Worm (Caenorhabditis elegans): ENCODE results near the gene prdx-2.

Gene prdx-2

DNA sequence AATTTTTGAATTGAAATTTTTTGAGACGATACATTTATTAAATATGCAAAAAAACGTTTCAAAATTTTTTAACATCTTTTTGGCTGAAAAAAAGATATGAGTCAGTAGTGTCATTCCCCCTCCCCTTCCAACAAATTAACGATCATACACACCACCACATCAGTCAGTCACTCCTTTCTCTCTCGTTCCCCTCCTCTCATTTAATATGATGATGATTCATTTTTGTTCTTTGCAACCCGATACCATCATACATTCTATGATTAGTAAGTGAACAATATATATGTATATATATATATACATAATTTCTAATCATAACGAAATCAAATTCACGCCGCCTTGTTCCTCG, 40.5 kb upstream of the prdx-2 start:
- peak; percentile 2 for TF ChIP-seq jun-1 (tag; optimal IDR thresholded peaks at IDR 0.05)
- TF ChIP-seq fos-1 (tag; optimal IDR thresholded peaks at IDR 0.05), result peak; percentile 75
- TF ChIP-seq elt-3 (tag; optimal IDR thresholded peaks at IDR 0.05), result no peak
- TF ChIP-seq elt-2 (tag; optimal IDR thresholded peaks at IDR 0.05), result peak; percentile 55
- peak; percentile 38 for TF ChIP-seq pha-4 (tag; optimal IDR thresholded peaks at IDR 0.05)
- TF ChIP-seq skn-1 (tag; optimal IDR thresholded peaks at IDR 0.05), result no peak
- TF ChIP-seq nfya-1 (tag; optimal IDR thresholded peaks at IDR 0.05; ENCODE audit: insufficient read depth), result peak; percentile 7

ce11 chrII:5338301-5338700, 39.7 kb upstream of the prdx-2 start:
- peak; percentile 85 for TF ChIP-seq elt-2 (tag; optimal IDR thresholded peaks at IDR 0.05)
- TF ChIP-seq skn-1 (tag; optimal IDR thresholded peaks at IDR 0.05), result peak; percentile 63
- peak; percentile 31 for TF ChIP-seq nfya-1 (tag; optimal IDR thresholded peaks at IDR 0.05; ENCODE audit: insufficient read depth)
- no peak for TF ChIP-seq mml-1 (tag; optimal IDR thresholded peaks at IDR 0.05)
- no peak for TF ChIP-seq ama-1 (optimal IDR thresholded peaks at IDR 0.05)
- no peak for TF ChIP-seq elt-3 (tag; optimal IDR thresholded peaks at IDR 0.05)
- no peak for TF ChIP-seq hmg-11 (tag; optimal IDR thresholded peaks at IDR 0.05)
- TF ChIP-seq unc-62 (GFP tag; optimal IDR thresholded peaks at IDR 0.05), result no peak
- no peak for TF ChIP-seq nhr-11 (tag; optimal IDR thresholded peaks at IDR 0.05)
- TF ChIP-seq unc-39 (tag; optimal IDR thresholded peaks at IDR 0.05), result no peak
- TF ChIP-seq elt-1 (tag; optimal IDR thresholded peaks at IDR 0.05), result no peak
- TF ChIP-seq ceh-9 (tag; optimal IDR thresholded peaks at IDR 0.05), result no peak
- TF ChIP-seq ZK546.5 (tag; optimal IDR thresholded peaks at IDR 0.05), result no peak
- no peak for TF ChIP-seq fos-1 (tag; optimal IDR thresholded peaks at IDR 0.05)
- TF ChIP-seq fkh-2 (tag; optimal IDR thresholded peaks at IDR 0.05), result no peak
- no peak for TF ChIP-seq ceh-82 (tag; optimal IDR thresholded peaks at IDR 0.05)
- TF ChIP-seq nhr-67 (tag; optimal IDR thresholded peaks at IDR 0.05), result no peak
- no peak for TF ChIP-seq nhr-23 (tag; optimal IDR thresholded peaks at IDR 0.05)
- TF ChIP-seq ceh-16 (tag; optimal IDR thresholded peaks at IDR 0.05), result no peak
- peak; percentile 98 for TF ChIP-seq pha-4 (tag; optimal IDR thresholded peaks at IDR 0.05)
- TF ChIP-seq nhr-237 (tag; optimal IDR thresholded peaks at IDR 0.05), result no peak
- TF ChIP-seq eor-1 (tag; optimal IDR thresholded peaks at IDR 0.05), result no peak
- TF ChIP-seq snpc-4 (tag; optimal IDR thresholded peaks at IDR 0.05), result peak; percentile 1
- TF ChIP-seq zag-1 (tag; optimal IDR thresholded peaks at IDR 0.05), result no peak
- TF ChIP-seq ztf-4 (tag; optimal IDR thresholded peaks at IDR 0.05), result no peak
- TF ChIP-seq lin-15B (tag; optimal IDR thresholded peaks at IDR 0.05), result no peak
- TF ChIP-seq lsy-12 (tag; optimal IDR thresholded peaks at IDR 0.05), result no peak
- TF ChIP-seq egl-5 (tag; optimal IDR thresholded peaks at IDR 0.05), result no peak
- TF ChIP-seq nhr-25 (tag; optimal IDR thresholded peaks at IDR 0.05), result no peak
- TF ChIP-seq R02D3.7 (tag; optimal IDR thresholded peaks at IDR 0.05), result no peak
- TF ChIP-seq pqm-1 (tag; optimal IDR thresholded peaks at IDR 0.05), result peak; percentile 48
- no peak for TF ChIP-seq lin-39 (tag; optimal IDR thresholded peaks at IDR 0.05)
- no peak for TF ChIP-seq nhr-12 (tag; optimal IDR thresholded peaks at IDR 0.05)
- no peak for TF ChIP-seq ztf-11 (tag; optimal IDR thresholded peaks at IDR 0.05)
- TF ChIP-seq nhr-77 (tag; optimal IDR thresholded peaks at IDR 0.05), result no peak
- TF ChIP-seq tbx-2 (tag; optimal IDR thresholded peaks at IDR 0.05), result no peak
- TF ChIP-seq daf-12 (tag; optimal IDR thresholded peaks at IDR 0.05), result no peak
- no peak for TF ChIP-seq sea-2 (GFP tag; optimal IDR thresholded peaks at IDR 0.05)
- no peak for TF ChIP-seq fkh-10 (GFP tag; optimal IDR thresholded peaks at IDR 0.05)
- TF ChIP-seq ceh-28 (tag; optimal IDR thresholded peaks at IDR 0.05), result no peak
- peak; percentile 78 for TF ChIP-seq jun-1 (tag; optimal IDR thresholded peaks at IDR 0.05)
- TF ChIP-seq egl-27 (tag; optimal IDR thresholded peaks at IDR 0.05), result no peak

DNA sequence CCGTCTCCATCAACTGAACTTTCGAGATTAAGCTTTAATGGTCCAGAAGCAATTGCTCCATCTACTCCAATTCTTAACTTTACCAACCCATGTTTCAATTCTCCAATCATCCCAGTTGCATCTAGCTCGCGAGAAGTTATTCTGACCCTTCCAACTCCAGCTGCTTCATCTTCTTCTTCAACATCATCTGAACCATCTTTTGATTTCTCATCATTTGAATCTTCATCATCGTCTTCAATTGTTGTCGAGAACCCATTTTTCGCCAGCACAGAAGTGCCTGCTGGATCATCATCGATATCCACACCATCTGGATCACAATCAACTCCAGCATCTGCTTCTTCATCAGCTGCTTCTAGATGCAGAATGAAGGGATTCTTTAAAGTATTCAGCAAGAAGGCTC, 38.4 kb upstream of the prdx-2 start:
- TF ChIP-seq elt-2 (tag; optimal IDR thresholded peaks at IDR 0.05) (peak; percentile 2), eor-1 (tag; optimal IDR thresholded peaks at IDR 0.05) (no peak), nhr-237 (tag; optimal IDR thresholded peaks at IDR 0.05) (no peak), jun-1 (tag; optimal IDR thresholded peaks at IDR 0.05) (no peak)
